Worm (Caenorhabditis elegans) whole organism, late embryonic: Measurements from ENCODE around the gene Y47D3A.31.

Experiments
- F13H6.1 ChIP-seq: sonication (generic microtip); optimal IDR thresholded peaks from 2 replicates; lab custom pipeline; 2016; ENCODE audit warnings: missing genetic modification characterization, missing compliant biosample characterization
- ama-1 ChIP-seq: fragments of 150-350 bp; optimal IDR thresholded peaks from 2 replicates; lab custom pipeline; 2014
- che-1 ChIP-seq: sonication (generic microtip); optimal IDR thresholded peaks from 2 replicates; lab custom pipeline; 2016; ENCODE audit warnings: mild to moderate bottlenecking, missing genetic modification characterization, missing compliant biosample characterization
- dve-1 ChIP-seq: sonication (generic microtip); optimal IDR thresholded peaks from 2 replicates; lab custom pipeline; 2017; ENCODE audit warnings: antibody characterized with exemption, mild to moderate bottlenecking, missing genetic modification characterization, missing compliant biosample characterization
- ets-4 ChIP-seq: sonication (generic microtip); optimal IDR thresholded peaks from 2 replicates; lab custom pipeline; 2016; ENCODE audit warnings: missing genetic modification characterization, missing compliant biosample characterization
- fkh-10 ChIP-seq: fragments of 150-350 bp; optimal IDR thresholded peaks from 2 replicates; lab custom pipeline; 2014; ENCODE audit warnings: missing biosample characterization, missing genetic modification reagents, missing genetic modification characterization
- lin-11 ChIP-seq: fragments of 200-800 bp; sonication (Bioruptor generic); optimal IDR thresholded peaks from 2 replicates; lab custom pipeline; 2018; ENCODE audit warnings: mild to moderate bottlenecking, missing genetic modification characterization, missing compliant biosample characterization
- mec-3 ChIP-seq: sonication (generic microtip); optimal IDR thresholded peaks from 2 replicates; lab custom pipeline; 2016; ENCODE audit warnings: borderline replicate concordance, missing genetic modification characterization, missing compliant biosample characterization
- nhr-11 ChIP-seq: fragments of 150-350 bp; optimal IDR thresholded peaks from 2 replicates; lab custom pipeline; 2014; ENCODE audit warnings: missing biosample characterization, missing genetic modification characterization
- pax-1 ChIP-seq: fragments of 150-350 bp; optimal IDR thresholded peaks from 2 replicates; lab custom pipeline; 2014; ENCODE audit warnings: missing biosample characterization, missing genetic modification characterization
- pha-4 ChIP-seq: fragments of 150-350 bp; optimal IDR thresholded peaks from 2 replicates; lab custom pipeline; 2018; ENCODE audit warnings: missing biosample characterization, missing genetic modification reagents, missing genetic modification characterization
- ref-2 ChIP-seq: sonication (generic microtip); optimal IDR thresholded peaks from 2 replicates; lab custom pipeline; 2016; ENCODE audit warnings: missing genetic modification characterization, missing compliant biosample characterization
- sox-2 ChIP-seq: fragments of 200-800 bp; sonication (Bioruptor generic); IDR thresholded peaks from 2 replicates; pipeline ENCODE4 v1.3.6; 2022; ENCODE audit warnings: missing genetic modification reagents, missing genetic modification characterization, missing compliant biosample characterization
- ztf-16 ChIP-seq: sonication (generic microtip); optimal IDR thresholded peaks from 2 replicates; lab custom pipeline; 2017; ENCODE audit warnings: missing genetic modification characterization, missing compliant biosample characterization

- TF ChIP-seq pha-4 (tag; lab: Kevin White, UChicago), result no peak
- no peak for TF ChIP-seq ama-1 (lab: Kevin White, UChicago)
- no peak for TF ChIP-seq F13H6.1
- no peak for TF ChIP-seq mec-3 (tag; lab: Kevin White, UChicago)
- no peak for TF ChIP-seq lin-11 (tag; lab: Kevin White, UChicago)
- TF ChIP-seq fkh-10, result no peak
- TF ChIP-seq ets-4, result no peak
- TF ChIP-seq che-1 (tag; lab: Kevin White, UChicago), result no peak
- no peak for TF ChIP-seq nhr-11 (tag; lab: Kevin White, UChicago)
- TF ChIP-seq ztf-16 (tag; lab: Kevin White, UChicago), result no peak
- no peak for TF ChIP-seq dve-1 (tag; lab: Kevin White, UChicago)
- TF ChIP-seq sox-2, result no peak
- no peak for TF ChIP-seq pax-1 (tag; lab: Kevin White, UChicago)
- no peak for TF ChIP-seq ref-2 (tag; lab: Kevin White, UChicago)
Measured at ce11 chrIII:11172232-11172713, 15.3 kb upstream of the Y47D3A.31 start.
